Worm (Caenorhabditis elegans) whole organism, young adult: Measurements from ENCODE around the gene F22B3.10.

ENCODE experiments used
- B0019.2 ChIP-seq: fragments of 200-800 bp; sonication (Bioruptor generic); conservative IDR thresholded peaks from 2 replicates; pipeline ENCODE4 v1.3.6; 2022; ENCODE audit warnings: missing genetic modification reagents, missing genetic modification characterization, missing compliant biosample characterization
- C17E4.6 ChIP-seq: fragments of 200-800 bp; sonication (Bioruptor generic); IDR thresholded peaks from 2 replicates; pipeline ENCODE4 v1.3.6; 2022; ENCODE audit warnings: missing genetic modification reagents, missing genetic modification characterization, missing compliant biosample characterization
- D2030.7 ChIP-seq: fragments of 200-800 bp; sonication (Bioruptor generic); IDR thresholded peaks from 2 replicates; pipeline ENCODE4 v1.3.6; 2022; ENCODE audit warnings: missing genetic modification reagents, missing genetic modification characterization, missing compliant biosample characterization
- F10E7.11 ChIP-seq: sonication (generic microtip); optimal IDR thresholded peaks from 2 replicates; lab custom pipeline; 2017; ENCODE audit warnings: mild to moderate bottlenecking, missing genetic modification characterization, moderate library complexity, missing compliant biosample characterization
- F22D6.2 ChIP-seq: sonication (generic microtip); optimal IDR thresholded peaks from 2 replicates; lab custom pipeline; 2016; ENCODE audit warnings: mild to moderate bottlenecking, missing genetic modification characterization, missing compliant biosample characterization
- F23B12.7 ChIP-seq: sonication (generic microtip); optimal IDR thresholded peaks from 2 replicates; lab custom pipeline; 2017; ENCODE audit warnings: missing genetic modification characterization, mild to moderate bottlenecking, missing compliant biosample characterization, antibody characterized with exemption, moderate library complexity; ENCODE audit not compliant: insufficient read depth
- F39B2.1 ChIP-seq: fragments of 200-800 bp; sonication (Bioruptor generic); IDR thresholded peaks from 2 replicates; pipeline ENCODE4 v1.3.6; 2022; ENCODE audit warnings: missing genetic modification reagents, missing genetic modification characterization, missing compliant biosample characterization
- F52B5.7 ChIP-seq: sonication (generic microtip); optimal IDR thresholded peaks from 2 replicates; lab custom pipeline; 2016; ENCODE audit warnings: mild to moderate bottlenecking, missing genetic modification characterization, missing compliant biosample characterization
- F57A8.1 ChIP-seq: fragments of 200-800 bp; sonication (Bioruptor generic); optimal IDR thresholded peaks from 2 replicates; lab custom pipeline; 2018; ENCODE audit warnings: mild to moderate bottlenecking, missing genetic modification characterization, moderate library complexity, missing compliant biosample characterization
- K12H6.12 ChIP-seq: fragments of 200-800 bp; sonication (Bioruptor generic); optimal IDR thresholded peaks from 2 replicates; lab custom pipeline; 2018; ENCODE audit warnings: mild to moderate bottlenecking, missing genetic modification characterization, missing compliant biosample characterization
- T26A5.8 ChIP-seq: sonication (generic microtip); optimal IDR thresholded peaks from 2 replicates; lab custom pipeline; 2016; ENCODE audit warnings: missing genetic modification characterization, missing compliant biosample characterization
- Y56A3A.18 ChIP-seq: fragments of 200-800 bp; sonication (Bioruptor generic); IDR thresholded peaks from 2 replicates; pipeline ENCODE4 v1.3.6; 2022; ENCODE audit warnings: missing genetic modification reagents, missing genetic modification characterization, missing compliant biosample characterization
- Y67H2A.10 ChIP-seq: fragments of 200-800 bp; sonication (Bioruptor generic); conservative IDR thresholded peaks from 2 replicates; pipeline ENCODE4 v1.3.6; 2022; ENCODE audit warnings: missing genetic modification reagents, missing genetic modification characterization, missing compliant biosample characterization
- Y95B8A.8 ChIP-seq: fragments of 200-800 bp; sonication (Bioruptor generic); IDR thresholded peaks from 2 replicates; pipeline ENCODE4 v1.3.6; 2022; ENCODE audit warnings: missing genetic modification reagents, missing genetic modification characterization, missing compliant biosample characterization
- ZK185.1 ChIP-seq: sonication (generic microtip); optimal IDR thresholded peaks from 2 replicates; lab custom pipeline; 2016; ENCODE audit warnings: mild to moderate bottlenecking, missing genetic modification characterization, missing compliant biosample characterization; ENCODE audit not compliant: poor library complexity, severe bottlenecking
- ama-1 ChIP-seq, 3 experiments: fragments of 150-350 bp in 1 of 3; sonication (generic microtip) in 2 of 3; optimal IDR thresholded peaks; 2 replicates each; lab custom pipeline; 2014 to 2018; ENCODE audit warnings: missing biosample characterization in 2 of 3, missing genetic modification characterization in 2 of 3, missing genetic modification reagents in 2 of 3
- aptf-2 ChIP-seq: fragments of 200-800 bp; sonication (Bioruptor generic); conservative IDR thresholded peaks from 2 replicates; pipeline ENCODE4 v1.3.6; 2022; ENCODE audit warnings: missing genetic modification reagents, missing genetic modification characterization, missing compliant biosample characterization
- attf-6 ChIP-seq: fragments of 200-800 bp; sonication (Bioruptor generic); IDR thresholded peaks from 2 replicates; pipeline ENCODE4 v1.3.6; 2022; ENCODE audit warnings: missing genetic modification reagents, missing genetic modification characterization, missing compliant biosample characterization
- ccch-3 ChIP-seq: fragments of 200-800 bp; sonication (Bioruptor generic); optimal IDR thresholded peaks from 2 replicates; lab custom pipeline; 2018; ENCODE audit warnings: mild to moderate bottlenecking, missing genetic modification characterization, missing compliant biosample characterization
- ceh-40 ChIP-seq: fragments of 200-800 bp; sonication (Bioruptor generic); IDR thresholded peaks from 2 replicates; pipeline ENCODE4 v1.3.6; 2022; ENCODE audit warnings: missing genetic modification characterization, missing compliant biosample characterization
- ceh-79 ChIP-seq: sonication (generic microtip); optimal IDR thresholded peaks from 2 replicates; lab custom pipeline; 2017; ENCODE audit warnings: mild to moderate bottlenecking, missing genetic modification characterization, missing compliant biosample characterization
- ceh-91 ChIP-seq: fragments of 200-800 bp; sonication (Bioruptor generic); IDR thresholded peaks from 2 replicates; pipeline ENCODE4 v1.3.6; 2022; ENCODE audit warnings: missing genetic modification reagents, missing genetic modification characterization, missing compliant biosample characterization
- die-1 ChIP-seq: sonication (generic microtip); optimal IDR thresholded peaks from 2 replicates; lab custom pipeline; 2016; ENCODE audit warnings: missing genotype, mild to moderate bottlenecking, missing genetic modification characterization, missing compliant biosample characterization
- efl-1 ChIP-seq: fragments of 150-350 bp; optimal IDR thresholded peaks from 2 replicates; lab custom pipeline; 2014; ENCODE audit warnings: missing biosample characterization, missing genetic modification reagents, missing genetic modification characterization
- egrh-3 ChIP-seq: fragments of 200-800 bp; sonication (Bioruptor generic); IDR thresholded peaks from 2 replicates; pipeline ENCODE4 v1.3.6; 2022; ENCODE audit warnings: missing genetic modification reagents, missing genetic modification characterization, missing compliant biosample characterization
- ekl-4 ChIP-seq: fragments of 200-800 bp; sonication (Bioruptor generic); IDR thresholded peaks from 2 replicates; pipeline ENCODE4 v1.3.6; 2022; ENCODE audit warnings: missing genetic modification reagents, missing genetic modification characterization, missing compliant biosample characterization
- hmg-1.2 ChIP-seq: fragments of 200-800 bp; sonication (Bioruptor generic); IDR thresholded peaks from 2 replicates; pipeline ENCODE4 v1.3.6; 2022; ENCODE audit warnings: missing genetic modification reagents, missing genetic modification characterization, missing compliant biosample characterization
- hrde-1 ChIP-seq: sonication (generic microtip); optimal IDR thresholded peaks from 2 replicates; lab custom pipeline; 2016; ENCODE audit warnings: missing genetic modification characterization, mild to moderate bottlenecking, missing compliant biosample characterization, moderate library complexity, missing genotype, missing genetic modification reagents, borderline replicate concordance
- lin-35 ChIP-seq, 3 experiments: fragments of 150-350 bp in 2 of 3; sonication (generic microtip) in 1 of 3; optimal IDR thresholded peaks; 2 replicates each; lab custom pipeline; 2014 to 2018; ENCODE audit warnings: missing biosample characterization in 3 of 3, missing genetic modification characterization in 3 of 3, missing genetic modification reagents in 3 of 3
- lin-54 ChIP-seq: fragments of 200-800 bp; sonication (Bioruptor generic); optimal IDR thresholded peaks from 2 replicates; lab custom pipeline; 2018; ENCODE audit warnings: mild to moderate bottlenecking, missing genetic modification characterization, missing compliant biosample characterization
- madf-6 ChIP-seq: fragments of 200-800 bp; sonication (Bioruptor generic); IDR thresholded peaks from 2 replicates; pipeline ENCODE4 v1.3.6; 2022; ENCODE audit warnings: missing genetic modification reagents, missing genetic modification characterization, missing compliant biosample characterization
- madf-8 ChIP-seq: fragments of 200-800 bp; sonication (Bioruptor generic); conservative IDR thresholded peaks from 2 replicates; pipeline ENCODE4 v1.3.6; 2022; ENCODE audit warnings: missing genetic modification reagents, missing genetic modification characterization, missing compliant biosample characterization
- nfya-2 ChIP-seq: fragments of 200-800 bp; sonication (Bioruptor generic); IDR thresholded peaks from 2 replicates; pipeline ENCODE4 v1.3.6; 2022; ENCODE audit warnings: missing genetic modification reagents, missing genetic modification characterization, missing compliant biosample characterization
- pbrm-1 ChIP-seq: fragments of 200-800 bp; sonication (Bioruptor generic); IDR thresholded peaks from 2 replicates; pipeline ENCODE4 v1.3.6; 2022; ENCODE audit warnings: missing genetic modification reagents, missing genetic modification characterization, missing compliant biosample characterization
- pha-4 ChIP-seq: fragments of 150-350 bp; sonication (generic microtip); optimal IDR thresholded peaks from 2 replicates; lab custom pipeline; 2014; ENCODE audit warnings: missing biosample characterization, missing genetic modification reagents, missing genetic modification characterization
- rcor-1 ChIP-seq: fragments of 200-800 bp; sonication (Bioruptor generic); IDR thresholded peaks from 2 replicates; pipeline ENCODE4 v1.3.6; 2022; ENCODE audit warnings: missing genetic modification reagents, missing genetic modification characterization, missing compliant biosample characterization
- rec-8 ChIP-seq, 2 experiments: sonication (generic microtip); optimal IDR thresholded peaks; 2 replicates each; lab custom pipeline; 2016; ENCODE audit warnings: mild to moderate bottlenecking in 2 of 2, missing genetic modification characterization in 2 of 2, missing genetic modification reagents in 2 of 2, missing genotype in 2 of 2, missing biosample characterization in 1 of 2, missing compliant biosample characterization in 1 of 2, moderate library complexity in 1 of 2
- repo-1 ChIP-seq: sonication (generic microtip); optimal IDR thresholded peaks from 2 replicates; lab custom pipeline; 2017; ENCODE audit warnings: mild to moderate bottlenecking, missing genetic modification characterization, missing compliant biosample characterization
- rpc-1 ChIP-seq, 2 experiments: fragments of 150-350 bp in 1 of 2; sonication (generic microtip) in 1 of 2; optimal IDR thresholded peaks; 2 replicates each; lab custom pipeline; 2014 to 2018; ENCODE audit warnings: missing biosample characterization in 1 of 2, missing genetic modification characterization in 1 of 2, missing genetic modification reagents in 1 of 2, missing genotype in 1 of 2
- snpc-1.3 ChIP-seq: sonication (generic microtip); optimal IDR thresholded peaks from 2 replicates; lab custom pipeline; 2017; ENCODE audit warnings: missing genetic modification characterization, mild to moderate bottlenecking, missing compliant biosample characterization, antibody characterized with exemption, moderate library complexity, missing genotype, missing genetic modification reagents; ENCODE audit not compliant: insufficient read depth
- snpc-4 ChIP-seq, 5 experiments: fragments of 150-350 bp in 1 of 5; sonication (generic microtip) in 4 of 5; optimal IDR thresholded peaks; 2 replicates each; lab custom pipeline; 2014 to 2018; ENCODE audit warnings: missing genetic modification characterization in 5 of 5, missing biosample characterization in 3 of 5, antibody characterized with exemption in 2 of 5, mild to moderate bottlenecking in 2 of 5, missing compliant biosample characterization in 2 of 5, missing genotype in 2 of 5, moderate library complexity in 2 of 5, missing genetic modification reagents in 1 of 5
- somi-1 ChIP-seq: fragments of 200-800 bp; sonication (Bioruptor generic); optimal IDR thresholded peaks from 2 replicates; lab custom pipeline; 2018; ENCODE audit warnings: mild to moderate bottlenecking, missing genetic modification characterization, missing compliant biosample characterization
- tlf-1 ChIP-seq: fragments of 200-800 bp; sonication (Bioruptor generic); optimal IDR thresholded peaks from 2 replicates; lab custom pipeline; 2018; ENCODE audit warnings: mild to moderate bottlenecking, missing genetic modification characterization, missing compliant biosample characterization
- xnd-1 ChIP-seq: sonication (generic microtip); optimal IDR thresholded peaks from 2 replicates; lab custom pipeline; 2016; ENCODE audit warnings: missing genotype, missing genetic modification reagents, missing genetic modification characterization, missing compliant biosample characterization
- ztf-25 ChIP-seq: fragments of 200-800 bp; sonication (Bioruptor generic); IDR thresholded peaks from 2 replicates; pipeline ENCODE4 v1.3.6; 2022; ENCODE audit warnings: missing genetic modification reagents, missing genetic modification characterization, missing compliant biosample characterization
- ztf-28 ChIP-seq: fragments of 200-800 bp; sonication (Bioruptor generic); IDR thresholded peaks from 2 replicates; pipeline ENCODE4 v1.3.6; 2022; ENCODE audit warnings: missing genetic modification reagents, missing genetic modification characterization, missing compliant biosample characterization

The F22B3.10 gene

ce11 chrIV:11377439-11377838 is 37.4 kb downstream of the F22B3.10 start:
- TF ChIP-seq B0019.2 (GFP tag; lab: Robert Waterston, UW) = no peak
- TF ChIP-seq aptf-2 = no peak
- TF ChIP-seq tlf-1 (GFP tag; lab: Kevin White, UChicago) = peak; percentile 78
- peak; percentile 47 for TF ChIP-seq xnd-1 (tag; lab: Kevin White, UChicago)
- TF ChIP-seq madf-6 (GFP tag; lab: Robert Waterston, UW) = peak; percentile 86
- no peak for TF ChIP-seq snpc-4 (GFP tag; optimal IDR thresholded peaks at IDR 0.05; lab: Kevin White, UChicago)
- TF ChIP-seq snpc-4 (tag; optimal IDR thresholded peaks at IDR 0.05; lab: Kevin White, UChicago) = peak in 2 of 4 experiments; percentile 14 to 24
- TF ChIP-seq snpc-1.3 = peak; percentile 69
- TF ChIP-seq Y56A3A.18 (GFP tag; lab: Robert Waterston, UW) = peak; percentile 73; the same call in 1 of the 2 replicates
- TF ChIP-seq repo-1 (tag; lab: Kevin White, UChicago) = peak; percentile 55
- peak; percentile 88 for TF ChIP-seq ekl-4 (GFP tag; lab: Robert Waterston, UW)
- TF ChIP-seq pbrm-1 (GFP tag; lab: Robert Waterston, UW) = no peak
- peak; percentile 41; the same call in 1 of the 2 replicates for TF ChIP-seq madf-8 (GFP tag; lab: Robert Waterston, UW)
- TF ChIP-seq egrh-3 (GFP tag; lab: Robert Waterston, UW) = no peak
- TF ChIP-seq die-1 (tag; lab: Kevin White, UChicago) = peak; percentile 56
- no peak for TF ChIP-seq ZK185.1
- TF ChIP-seq rec-8 (tag; optimal IDR thresholded peaks at IDR 0.05; lab: Kevin White, UChicago) = peak in 1 of 2 experiments; percentile 24
- peak; percentile 86 for TF ChIP-seq attf-6 (GFP tag; lab: Robert Waterston, UW)
- TF ChIP-seq lin-35 (GFP tag; optimal IDR thresholded peaks at IDR 0.05; lab: Kevin White, UChicago) = no peak
- no peak for TF ChIP-seq rpc-1 (optimal IDR thresholded peaks at IDR 0.05; lab: Kevin White, UChicago)
- TF ChIP-seq rpc-1 (tag; optimal IDR thresholded peaks at IDR 0.05; lab: Kevin White, UChicago) = peak; percentile 2
- TF ChIP-seq pha-4 (tag; lab: Kevin White, UChicago) = no peak
- TF ChIP-seq F23B12.7 (tag; lab: Kevin White, UChicago) = no peak
- TF ChIP-seq somi-1 (GFP tag; lab: Kevin White, UChicago) = no peak
- TF ChIP-seq F10E7.11 = no peak
- TF ChIP-seq hrde-1 (tag; lab: Kevin White, UChicago) = peak; percentile 91
- TF ChIP-seq efl-1 (GFP tag; lab: Kevin White, UChicago) = peak; percentile 30
- TF ChIP-seq F22D6.2 (tag; lab: Kevin White, UChicago) = no peak
- peak; percentile 22 for TF ChIP-seq F52B5.7 (tag; lab: Kevin White, UChicago)
- TF ChIP-seq Y67H2A.10 = no peak
- no peak for TF ChIP-seq K12H6.12 (tag; lab: Kevin White, UChicago)
- peak; percentile 71 for TF ChIP-seq lin-54
- no peak for TF ChIP-seq ceh-79 (tag; lab: Kevin White, UChicago)
- TF ChIP-seq Y95B8A.8 (GFP tag; lab: Robert Waterston, UW) = peak; percentile 88
- peak; percentile 56 for TF ChIP-seq rcor-1
- peak; percentile 52 for TF ChIP-seq D2030.7 (GFP tag; lab: Robert Waterston, UW)
- TF ChIP-seq hmg-1.2 (GFP tag; lab: Robert Waterston, UW) = peak; percentile 47
- TF ChIP-seq ztf-25 (GFP tag; lab: Robert Waterston, UW) = peak; percentile 63; the same call in 1 of the 2 replicates
- TF ChIP-seq F39B2.1 (GFP tag; lab: Robert Waterston, UW) = 0 out of 2 replicates have a peak, but pooled peaks have one; percentile 35
- 0 out of 2 replicates have a peak, but pooled peaks have one; percentile 27 for TF ChIP-seq C17E4.6 (GFP tag; lab: Robert Waterston, UW)
- peak; percentile 68; the same call in 1 of the 2 replicates for TF ChIP-seq ceh-40 (GFP tag; lab: Robert Waterston, UW)
- TF ChIP-seq nfya-2 (GFP tag; lab: Robert Waterston, UW) = no peak
- TF ChIP-seq ccch-3 (GFP tag; lab: Kevin White, UChicago) = no peak
- no peak for TF ChIP-seq ztf-28 (GFP tag; lab: Robert Waterston, UW)
- no peak for TF ChIP-seq F57A8.1 (GFP tag; lab: Kevin White, UChicago)
- no peak for TF ChIP-seq ama-1 (optimal IDR thresholded peaks at IDR 0.05; lab: Kevin White, UChicago)
- TF ChIP-seq ama-1 (GFP tag; optimal IDR thresholded peaks at IDR 0.05; lab: Kevin White, UChicago) = peak; percentile 44 to 85
- TF ChIP-seq T26A5.8 = peak; percentile 72
- TF ChIP-seq ceh-91 (GFP tag; lab: Robert Waterston, UW) = 0 out of 2 replicates have a peak, but pooled peaks have one; percentile 18
